Worm (Caenorhabditis elegans) whole organism, midembryonic: ENCODE measurements around the gene cisd-3.1.

Experiments used
- T22C8.4 ChIP-seq: fragments of 200-800 bp; sonication (Bioruptor generic); IDR thresholded peaks from 2 replicates; pipeline ENCODE4 v1.3.6; 2022; ENCODE audit warnings: missing genetic modification characterization, missing compliant biosample characterization
- cog-1 ChIP-seq: sonication (generic microtip); optimal IDR thresholded peaks from 2 replicates; lab custom pipeline; 2016; ENCODE audit warnings: missing genetic modification characterization, missing compliant biosample characterization
- flt-1 ChIP-seq: fragments of 200-800 bp; sonication (Bioruptor generic); IDR thresholded peaks from 2 replicates; pipeline ENCODE4 v1.3.6; 2022; ENCODE audit warnings: missing genetic modification characterization, missing compliant biosample characterization
- ref-1 ChIP-seq: fragments of 200-800 bp; sonication (Bioruptor generic); conservative IDR thresholded peaks from 2 replicates; pipeline ENCODE4 v1.3.6; 2022; ENCODE audit warnings: missing genetic modification reagents, missing genetic modification characterization, missing compliant biosample characterization
- tab-1 ChIP-seq: fragments of 200-800 bp; sonication (Bioruptor generic); IDR thresholded peaks from 2 replicates; pipeline ENCODE4 v1.3.6; 2022; ENCODE audit warnings: missing genetic modification characterization, missing compliant biosample characterization
- ztf-23 ChIP-seq: fragments of 200-800 bp; sonication (Bioruptor generic); IDR thresholded peaks from 2 replicates; pipeline ENCODE4 v1.3.6; 2022; ENCODE audit warnings: missing genetic modification reagents, missing genetic modification characterization, missing compliant biosample characterization
- ztf-29 ChIP-seq: fragments of 200-800 bp; sonication (Bioruptor generic); IDR thresholded peaks from 2 replicates; pipeline ENCODE4 v1.3.6; 2022; ENCODE audit warnings: missing genetic modification reagents, missing genetic modification characterization, missing compliant biosample characterization

ce11 chrIII:4540604-4541003, 2.1 kb upstream of the cisd-3.1 start, which contains the start of gene ugt-62:
- no peak for TF ChIP-seq cog-1 (tag; lab: Kevin White, UChicago)
- TF ChIP-seq ztf-23 (GFP tag; lab: Robert Waterston, UW), result no peak
- TF ChIP-seq flt-1 (GFP tag; lab: Robert Waterston, UW), result no peak
- no peak for TF ChIP-seq ztf-29
- TF ChIP-seq T22C8.4, result no peak
- TF ChIP-seq ref-1 (GFP tag; lab: Robert Waterston, UW), result no peak
- no peak for TF ChIP-seq tab-1 (GFP tag; lab: Robert Waterston, UW)
